Fruit fly (Drosophila melanogaster) whole organism, pupa: ENCODE data around the gene PyK.

ENCODE experiments used
- CG10348 ChIP-seq: fragments of 200-800 bp; sonication (Bioruptor generic); IDR thresholded peaks from 2 replicates; pipeline ENCODE4 v1.3.6; 2022; ENCODE audit warnings: missing biosample characterization, missing genetic modification characterization
- CG12605 ChIP-seq: fragments of 200-800 bp; sonication (Bioruptor generic); IDR thresholded peaks from 2 replicates; pipeline ENCODE4 v1.3.6; 2022; ENCODE audit warnings: missing biosample characterization, missing genetic modification characterization
- CG13204 ChIP-seq: fragments of 200-800 bp; sonication (Bioruptor generic); optimal IDR thresholded peaks from 2 replicates; lab custom pipeline; 2018; ENCODE audit warnings: missing biosample characterization, mild to moderate bottlenecking, missing genetic modification characterization, moderate library complexity
- CG14655 ChIP-seq: fragments of 200-800 bp; sonication (Bioruptor generic); optimal IDR thresholded peaks from 3 replicates; lab custom pipeline; 2017; ENCODE audit warnings: mild to moderate bottlenecking, missing biosample characterization, missing genetic modification reagents, missing genetic modification characterization
- CG15710 ChIP-seq: fragments of 200-800 bp; sonication (Bioruptor generic); optimal IDR thresholded peaks from 2 replicates; lab custom pipeline; 2018; ENCODE audit warnings: missing biosample characterization, mild to moderate bottlenecking, missing genetic modification characterization, moderate library complexity
- CG17806 ChIP-seq: fragments of 200-800 bp; sonication (Bioruptor generic); optimal IDR thresholded peaks from 2 replicates; lab custom pipeline; 2018; ENCODE audit warnings: missing biosample characterization, mild to moderate bottlenecking, missing genetic modification characterization, moderate library complexity
- CG32121 ChIP-seq: fragments of 200-800 bp; sonication (Bioruptor generic); IDR thresholded peaks from 2 replicates; pipeline ENCODE4 v1.3.6; 2022; ENCODE audit warnings: missing biosample characterization, missing genetic modification characterization
- CG34367 ChIP-seq: fragments of 200-800 bp; sonication (Bioruptor generic); optimal IDR thresholded peaks from 2 replicates; lab custom pipeline; 2018; ENCODE audit warnings: missing biosample characterization, mild to moderate bottlenecking, missing genetic modification characterization
- CG4496 ChIP-seq: fragments of 200-800 bp; sonication (Bioruptor generic); IDR thresholded peaks from 3 replicates; pipeline ENCODE4 v1.3.6; 2022; ENCODE audit warnings: missing biosample characterization, missing genetic modification characterization
- CG8159 ChIP-seq: fragments of 200-800 bp; sonication (Bioruptor generic); optimal IDR thresholded peaks from 3 replicates; lab custom pipeline; 2018; ENCODE audit warnings: missing biosample characterization, mild to moderate bottlenecking, missing genetic modification characterization, moderate library complexity
- CG8301 ChIP-seq: fragments of 200-800 bp; sonication (Bioruptor generic); optimal IDR thresholded peaks from 2 replicates; lab custom pipeline; 2018; ENCODE audit warnings: missing biosample characterization, mild to moderate bottlenecking, missing genetic modification characterization
- CG9948 ChIP-seq: fragments of 200-800 bp; sonication (Bioruptor generic); optimal IDR thresholded peaks from 2 replicates; lab custom pipeline; 2018; ENCODE audit warnings: missing biosample characterization, mild to moderate bottlenecking, missing genetic modification characterization, moderate library complexity
- D1 ChIP-seq: fragments of 200-800 bp; sonication (Bioruptor generic); optimal IDR thresholded peaks from 2 replicates; lab custom pipeline; 2018; ENCODE audit warnings: missing biosample characterization, mild to moderate bottlenecking, missing genetic modification characterization, moderate library complexity
- EcR ChIP-seq: fragments of 200-800 bp; sonication (Bioruptor generic); optimal IDR thresholded peaks from 3 replicates; lab custom pipeline; 2019; ENCODE audit warnings: missing biosample characterization, missing genetic modification characterization, mild to moderate bottlenecking, moderate library complexity, missing genetic modification reagents
- Ets98B ChIP-seq: fragments of 200-800 bp; sonication (Bioruptor generic); IDR thresholded peaks from 2 replicates; pipeline ENCODE4 v1.3.6; 2022; ENCODE audit warnings: missing biosample characterization, missing genetic modification characterization
- Pif1A ChIP-seq: fragments of 200-800 bp; sonication (Bioruptor generic); optimal IDR thresholded peaks from 3 replicates; lab custom pipeline; 2016; ENCODE audit warnings: missing biosample characterization, missing genetic modification characterization
- Pif1B ChIP-seq: fragments of 200-800 bp; sonication (Bioruptor generic); optimal IDR thresholded peaks from 3 replicates; lab custom pipeline; 2016; ENCODE audit warnings: missing biosample characterization, missing genetic modification characterization
- Snoo ChIP-seq: fragments of 200-800 bp; sonication (Bioruptor generic); optimal IDR thresholded peaks from 3 replicates; lab custom pipeline; 2017; ENCODE audit warnings: missing biosample characterization, mild to moderate bottlenecking, missing genetic modification characterization, inconsistent platforms
- fd96Ca ChIP-seq: fragments of 200-800 bp; sonication (Bioruptor generic); IDR thresholded peaks from 3 replicates; pipeline ENCODE4 v1.3.6; 2022; ENCODE audit warnings: missing biosample characterization, missing genetic modification characterization
- gl ChIP-seq: fragments of 200-800 bp; sonication (Bioruptor generic); optimal IDR thresholded peaks from 2 replicates; lab custom pipeline; 2018; ENCODE audit warnings: missing biosample characterization, mild to moderate bottlenecking, missing genetic modification characterization
- rn ChIP-seq: fragments of 200-800 bp; sonication (Bioruptor generic); IDR thresholded peaks from 2 replicates; pipeline ENCODE4 v1.3.6; 2022; ENCODE audit warnings: missing biosample characterization, missing genetic modification characterization

Gene PyK

dm6 chr3R:22362218-22362907, 5.0 kb upstream of the PyK start, which contains the start of the genes JMJD6, CG7071 and Muted:
Gene JMJD6 (minus strand): TSS chr3R:22362371.
Gene CG7071 (plus strand): TSS chr3R:22362620.
Gene Muted (plus strand): TSS chr3R:22362620.
- TF ChIP-seq CG8159 (tag; lab: Kevin White, UChicago) (peak; percentile 78), CG8301 (tag; lab: Kevin White, UChicago) (peak; percentile 77), CG15710 (tag; lab: Kevin White, UChicago) (peak; percentile 81), Snoo (tag; lab: Kevin White, UChicago) (peak; percentile 73), rn (peak; percentile 82), CG32121 (GFP tag; lab: Robert Waterston, UW) (peak; percentile 85), CG13204 (GFP tag; lab: Kevin White, UChicago) (no peak), D1 (tag; lab: Kevin White, UChicago) (no peak), CG17806 (tag; lab: Kevin White, UChicago) (peak; percentile 83), Ets98B (GFP tag; lab: Robert Waterston, UW) (peak; percentile 85), fd96Ca (GFP tag; lab: Robert Waterston, UW) (peak; percentile 87; the same call in 2 of the 3 replicates), Pif1B (peak; percentile 74), CG14655 (peak; percentile 83), CG34367 (tag; lab: Kevin White, UChicago) (peak; percentile 65), gl (tag; lab: Kevin White, UChicago) (peak; percentile 43), CG9948 (tag; lab: Kevin White, UChicago) (peak; percentile 74), CG10348 (GFP tag; lab: Robert Waterston, UW) (no peak; the same call in 1 of the 2 replicates), CG12605 (peak; percentile 36; the same call in 1 of the 2 replicates), Pif1A (GFP tag; lab: Kevin White, UChicago) (peak; percentile 87), EcR (no peak), CG4496 (GFP tag; lab: Robert Waterston, UW) (peak; percentile 94)

DNA sequence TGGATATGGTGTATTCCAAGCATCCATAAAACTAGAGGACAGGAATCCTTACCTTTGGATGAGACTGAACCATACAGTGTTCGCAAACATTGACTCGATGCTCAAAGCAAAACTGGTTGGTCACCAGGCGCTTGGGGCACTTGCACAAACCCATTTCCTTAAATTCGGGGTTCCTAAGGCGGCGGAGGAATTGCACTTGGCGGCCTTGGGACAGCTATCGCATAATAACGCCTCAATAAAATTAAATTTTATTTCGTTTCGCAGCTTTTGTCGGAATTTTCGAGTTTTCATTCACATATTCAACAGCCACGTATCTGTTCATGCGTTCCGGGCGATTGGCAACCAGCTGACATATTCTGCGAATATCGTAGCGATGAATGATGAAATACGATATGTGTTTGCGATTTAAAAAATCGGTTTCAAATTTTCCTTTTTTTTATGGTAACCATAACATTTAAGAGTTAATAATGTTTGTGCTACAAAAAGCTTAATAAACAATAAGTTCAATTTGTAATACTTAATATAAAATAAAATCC, 1.6 kb upstream of the PyK start, which contains the start of gene CG5382:
Gene CG5382 (minus strand): TSS at position 324 of the 536 bp plus-strand sequence.
- no peak for TF ChIP-seq fd96Ca (GFP tag; lab: Robert Waterston, UW)

DNA sequence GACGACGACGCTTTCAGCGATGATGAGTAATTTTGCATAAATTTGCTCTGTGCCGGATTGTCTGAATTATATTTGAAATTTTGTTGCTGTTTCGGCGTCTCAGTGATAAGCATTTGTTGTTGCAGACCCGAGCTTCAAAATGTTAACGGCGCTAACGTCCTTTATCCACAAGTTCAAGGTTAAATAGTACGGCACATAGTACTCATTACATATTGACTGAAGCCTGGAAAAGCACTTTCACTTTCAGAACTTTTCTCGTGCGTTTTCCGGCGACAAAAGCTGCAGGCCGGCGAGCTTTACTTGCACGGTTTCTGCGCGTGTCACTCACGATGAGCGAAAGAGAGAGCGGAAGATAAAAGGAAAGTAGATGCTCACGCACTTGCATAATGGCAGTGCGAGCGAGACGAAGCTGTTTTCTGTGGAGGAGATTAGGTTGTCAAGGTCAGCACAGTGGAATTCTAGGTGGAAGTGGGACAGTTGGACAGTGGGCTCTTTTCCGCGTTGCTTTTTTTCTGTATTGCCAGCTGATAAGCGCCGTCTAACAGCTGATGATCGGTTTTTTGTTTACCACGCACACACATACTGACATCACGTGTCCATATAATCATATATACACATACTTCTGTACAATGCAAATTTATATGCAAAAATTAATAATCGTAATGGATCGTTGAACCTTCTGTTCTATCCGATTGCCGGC, 891 bp downstream of the PyK start:
- peak; percentile 20; the same call in 1 of the 2 replicates for TF ChIP-seq CG32121 (GFP tag; lab: Robert Waterston, UW)
- peak; percentile 85 for TF ChIP-seq CG4496 (GFP tag; lab: Robert Waterston, UW)
- no peak for TF ChIP-seq CG10348 (GFP tag; lab: Robert Waterston, UW)
- TF ChIP-seq CG13204 (GFP tag; lab: Kevin White, UChicago) = no peak
- TF ChIP-seq EcR = peak; percentile 71
- peak; percentile 30; the same call in 1 of the 3 replicates for TF ChIP-seq fd96Ca (GFP tag; lab: Robert Waterston, UW)

- TF ChIP-seq CG10348 (GFP tag; lab: Robert Waterston, UW) (no peak), CG12605 (peak; percentile 68), CG15710 (tag; lab: Kevin White, UChicago) (peak; percentile 55), CG13204 (GFP tag; lab: Kevin White, UChicago) (no peak), Snoo (tag; lab: Kevin White, UChicago) (peak; percentile 74), CG17806 (tag; lab: Kevin White, UChicago) (peak; percentile 11), Pif1B (peak; percentile 80), Pif1A (GFP tag; lab: Kevin White, UChicago) (peak; percentile 67), rn (peak; percentile 69), CG32121 (GFP tag; lab: Robert Waterston, UW) (peak; percentile 64), CG4496 (GFP tag; lab: Robert Waterston, UW) (peak; percentile 72), CG14655 (no peak), Ets98B (GFP tag; lab: Robert Waterston, UW) (peak; percentile 63), fd96Ca (GFP tag; lab: Robert Waterston, UW) (peak; percentile 77), gl (tag; lab: Kevin White, UChicago) (no peak), D1 (tag; lab: Kevin White, UChicago) (no peak), CG9948 (tag; lab: Kevin White, UChicago) (peak; percentile 32), CG8159 (tag; lab: Kevin White, UChicago) (no peak), CG8301 (tag; lab: Kevin White, UChicago) (peak; percentile 11), EcR (no peak), CG34367 (tag; lab: Kevin White, UChicago) (no peak)
Measured at dm6 chr3R:22368777-22369214, 1.5 kb downstream of the PyK start.

DNA sequence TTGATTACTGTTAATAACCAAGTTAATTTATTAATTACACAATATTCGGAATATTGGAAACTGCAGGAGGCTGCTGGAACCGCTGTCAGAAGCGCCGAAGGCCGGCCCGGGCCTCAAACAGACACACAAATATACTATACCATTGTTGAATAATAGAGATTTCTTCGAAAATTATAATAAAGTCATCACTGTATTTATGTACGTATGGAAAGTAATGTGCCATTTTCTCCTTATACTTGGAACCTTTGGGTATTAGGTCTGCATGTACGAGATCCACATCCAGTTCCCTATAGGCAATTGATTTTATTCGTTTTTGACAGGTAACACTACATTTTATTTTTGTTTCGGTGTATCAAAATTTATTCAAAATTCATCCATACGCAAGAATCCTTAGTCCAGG, 5.2 kb downstream of the PyK start, which contains the start of gene CG7069:
Gene CG7069 (plus strand): TSS at position 301 of the 400 bp plus-strand sequence.
- no peak for TF ChIP-seq EcR
- no peak for TF ChIP-seq gl (tag; lab: Kevin White, UChicago)
- TF ChIP-seq CG8301 (tag; lab: Kevin White, UChicago) = no peak
- TF ChIP-seq fd96Ca (GFP tag; lab: Robert Waterston, UW) = no peak
- no peak for TF ChIP-seq CG8159 (tag; lab: Kevin White, UChicago)
- no peak for TF ChIP-seq CG9948 (tag; lab: Kevin White, UChicago)
- no peak for TF ChIP-seq CG12605
- TF ChIP-seq D1 (tag; lab: Kevin White, UChicago) = no peak
- TF ChIP-seq CG10348 (GFP tag; lab: Robert Waterston, UW) = no peak
- TF ChIP-seq CG34367 (tag; lab: Kevin White, UChicago) = no peak
- no peak for TF ChIP-seq Pif1A (GFP tag; lab: Kevin White, UChicago)
- no peak for TF ChIP-seq Pif1B
- no peak for TF ChIP-seq Ets98B (GFP tag; lab: Robert Waterston, UW)
